Fruit fly (Drosophila melanogaster) whole organism: ENCODE data around the gene CG42857.
A peak's percentile ranks its signal among the peaks of the same experiment; 100 is the strongest.

Source experiments
- CG8478 ChIP-seq: fragments of >200 bp; optimal IDR thresholded peaks from 2 replicates; lab custom pipeline; 2018; ENCODE audit warnings: inconsistent platforms
- Dll ChIP-seq: fragments of >200 bp; optimal IDR thresholded peaks from 2 replicates; lab custom pipeline; 2017
- EcR ChIP-seq, 2 experiments: fragments of >200 bp; optimal IDR thresholded peaks; 2 replicates each; lab custom pipeline; 2017; ENCODE audit warnings: missing biosample characterization in 2 of 2, missing genetic modification characterization in 2 of 2, missing genetic modification reagents in 2 of 2
- pan ChIP-seq: fragments of >200 bp; optimal IDR thresholded peaks from 2 replicates; lab custom pipeline; 2017
- psq ChIP-seq: fragments of >200 bp; optimal IDR thresholded peaks from 2 replicates; lab custom pipeline; 2017
- usp ChIP-seq: fragments of >200 bp; optimal IDR thresholded peaks from 2 replicates; lab custom pipeline; 2017; ENCODE audit warnings: missing biosample characterization, missing genetic modification characterization, mixed read lengths

CG42857 gene

DNA sequence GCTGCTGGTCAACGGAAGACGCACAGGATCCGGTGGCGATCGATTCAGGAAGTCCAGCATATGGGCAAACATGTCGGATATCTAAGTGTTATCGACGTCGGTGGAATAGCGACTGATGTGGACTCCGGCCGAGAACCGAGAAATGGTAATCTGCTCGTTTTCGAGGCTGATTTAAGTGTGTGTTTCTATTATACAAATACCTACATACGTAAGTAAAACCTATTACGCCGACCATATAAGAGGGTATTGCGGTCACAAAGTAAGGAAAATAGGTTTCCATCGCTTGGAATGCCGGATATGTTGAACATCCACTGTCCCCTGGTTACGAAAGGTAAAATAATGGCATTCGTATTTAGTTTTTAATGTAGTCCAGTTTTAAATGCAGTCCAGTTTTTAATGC is 2.7 kb downstream of the CG42857 start, which contains the start of gene CG9459:
CG9459 (minus strand) TSS at position 101 of the 400 bp plus-strand sequence.
- no peak for TF ChIP-seq EcR (GFP tag; optimal IDR thresholded peaks at IDR 0.05; lab: Kevin White, UChicago)
- TF ChIP-seq Dll (lab: Kevin White, UChicago), result no peak
- no peak for TF ChIP-seq pan (lab: Kevin White, UChicago)
- no peak for TF ChIP-seq CG8478
- no peak for TF ChIP-seq usp (GFP tag; lab: Kevin White, UChicago)
- no peak for TF ChIP-seq psq (lab: Kevin White, UChicago)

DNA sequence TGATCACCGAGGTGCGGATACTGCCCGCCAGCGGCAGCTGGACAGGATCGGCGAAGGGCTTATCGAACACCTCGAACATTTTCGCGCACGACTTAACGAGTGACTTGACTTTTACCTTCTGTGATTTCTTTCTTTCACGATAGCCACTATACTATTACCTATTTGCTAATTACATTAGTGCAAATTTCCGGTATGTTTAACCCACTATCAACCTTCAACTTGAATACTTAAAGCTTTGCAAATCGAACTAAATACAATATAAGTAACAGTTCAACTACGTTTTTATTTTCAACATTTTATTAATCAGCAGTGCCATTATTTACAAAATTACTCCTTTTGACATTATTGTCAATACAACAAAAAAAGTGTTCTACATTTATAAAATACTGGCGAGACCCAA is 4.1 kb downstream of the CG42857 start, which contains the start of gene CG16904:
CG16904 (minus strand) TSS at position 101 of the 400 bp plus-strand sequence.
- no peak for TF ChIP-seq EcR (GFP tag; optimal IDR thresholded peaks at IDR 0.05; lab: Kevin White, UChicago)
- no peak for TF ChIP-seq usp (GFP tag; lab: Kevin White, UChicago)
- TF ChIP-seq pan (lab: Kevin White, UChicago), result no peak
- TF ChIP-seq psq (lab: Kevin White, UChicago), result no peak
- TF ChIP-seq CG8478, result no peak
- no peak for TF ChIP-seq Dll (lab: Kevin White, UChicago)

DNA sequence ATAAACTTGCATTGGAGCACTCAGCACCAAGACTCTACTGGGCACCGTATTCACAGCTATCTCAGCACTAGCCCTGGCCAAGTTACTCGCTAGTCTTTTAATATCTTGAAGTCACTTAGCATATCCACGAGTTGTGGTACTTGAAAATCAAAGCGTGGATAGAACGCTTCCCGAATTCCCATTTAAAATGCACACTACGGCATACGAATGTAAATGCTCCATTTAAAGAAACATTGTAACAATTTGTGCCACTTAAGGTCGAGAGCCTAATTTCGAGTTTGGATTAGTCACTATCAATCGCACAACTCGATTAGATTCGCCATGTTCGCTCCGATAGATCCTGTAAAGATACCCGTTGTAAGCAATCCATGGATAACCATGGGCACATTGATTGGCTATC is 7.1 kb downstream of the CG42857 start, which contains the start of gene eloF:
eloF (plus strand) TSS at position 301 of the 400 bp plus-strand sequence.
- no peak for TF ChIP-seq usp (GFP tag; lab: Kevin White, UChicago)
- TF ChIP-seq psq (lab: Kevin White, UChicago), result no peak
- TF ChIP-seq Dll (lab: Kevin White, UChicago), result no peak
- no peak for TF ChIP-seq CG8478
- no peak for TF ChIP-seq pan (lab: Kevin White, UChicago)
- TF ChIP-seq EcR (GFP tag; optimal IDR thresholded peaks at IDR 0.05; lab: Kevin White, UChicago), result no peak

dm6 chr3R:9812447-9812846 is 8.5 kb downstream of the CG42857 start, which contains the start of gene CG8534:
Gene CG8534, plus strand, starts transcription at chr3R:9812747.
- no peak for TF ChIP-seq psq (lab: Kevin White, UChicago)
- no peak for TF ChIP-seq CG8478
- no peak for TF ChIP-seq Dll (lab: Kevin White, UChicago)
- no peak for TF ChIP-seq pan (lab: Kevin White, UChicago)
- no peak for TF ChIP-seq EcR (GFP tag; optimal IDR thresholded peaks at IDR 0.05; lab: Kevin White, UChicago)
- TF ChIP-seq usp (GFP tag; lab: Kevin White, UChicago), result no peak

DNA sequence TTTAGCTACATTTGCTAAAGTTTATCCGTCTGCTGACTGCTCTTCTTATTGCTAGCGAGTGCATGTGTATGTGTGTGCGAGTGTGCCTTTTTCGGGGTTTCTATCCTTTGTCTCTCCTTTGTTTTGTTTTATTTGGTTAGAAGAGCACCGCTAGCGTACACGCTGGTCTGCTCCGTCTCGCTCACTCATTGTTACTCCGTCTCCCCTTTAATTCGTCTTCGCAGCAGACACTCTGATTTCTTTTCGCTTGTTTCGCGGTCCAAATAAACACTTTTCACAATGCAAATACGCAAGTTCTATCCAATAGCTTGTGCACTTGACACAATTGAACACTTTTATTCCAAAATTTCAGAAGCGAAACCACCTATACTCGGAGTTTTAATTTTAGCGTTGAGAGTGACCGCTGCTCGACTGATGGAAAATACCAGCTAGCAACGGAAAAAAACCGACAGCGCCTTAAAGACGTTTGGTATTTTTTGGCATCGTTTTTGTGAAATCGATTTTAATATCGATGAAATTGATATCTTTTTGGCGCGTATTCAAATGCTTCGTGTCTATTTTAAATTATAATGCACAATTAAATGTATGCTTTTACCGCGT is 11.9 kb downstream of the CG42857 start, which contains the start of gene FBXO11:
FBXO11 (minus strand) TSS at position 423 of the 600 bp plus-strand sequence.
- TF ChIP-seq usp (GFP tag; lab: Kevin White, UChicago), result no peak
- no peak for TF ChIP-seq pan (lab: Kevin White, UChicago)
- no peak for TF ChIP-seq Dll (lab: Kevin White, UChicago)
- TF ChIP-seq psq (lab: Kevin White, UChicago), result peak; percentile 65
- TF ChIP-seq CG8478, result peak; percentile 85
- TF ChIP-seq EcR (GFP tag; optimal IDR thresholded peaks at IDR 0.05; lab: Kevin White, UChicago), result no peak

DNA sequence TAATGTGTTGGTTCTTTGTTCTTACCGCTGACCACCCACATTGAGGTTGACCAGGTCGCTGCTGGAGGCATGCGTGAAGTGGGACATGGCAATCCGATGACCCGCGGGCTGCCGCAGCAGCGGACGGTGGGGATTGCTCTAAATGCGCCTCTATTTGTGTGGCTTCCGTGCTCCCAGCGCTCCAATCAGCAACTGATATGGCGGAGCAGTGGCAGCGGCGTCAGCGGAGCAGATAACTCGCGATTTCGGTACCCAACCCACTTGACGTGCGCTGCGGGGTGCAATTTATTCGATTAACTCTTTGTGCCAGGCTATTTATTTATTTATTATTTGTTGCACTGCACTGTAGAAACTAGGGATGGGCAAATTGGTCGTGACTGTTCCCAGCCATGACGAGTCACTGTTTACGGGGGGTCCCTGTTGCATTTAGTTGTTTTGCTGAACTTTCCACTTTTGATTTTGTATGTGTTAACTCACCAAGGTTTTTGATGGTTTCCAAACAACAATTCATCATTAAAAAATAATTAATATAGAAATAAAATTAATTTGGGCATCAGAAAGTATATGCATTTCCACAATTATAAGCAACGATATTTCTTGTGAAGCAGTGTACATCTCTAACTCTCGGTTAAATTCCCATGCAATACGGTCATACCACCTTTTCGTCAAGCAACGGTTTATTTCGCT is 20.2 kb downstream of the CG42857 start, which contains the start of the genes CG9467 and CG8526:
CG9467 (minus strand) TSS at position 383 of the 687 bp plus-strand sequence.
CG8526 (plus strand) TSS at position 637 of the 687 bp plus-strand sequence.
- no peak for TF ChIP-seq pan (lab: Kevin White, UChicago)
- no peak for TF ChIP-seq psq (lab: Kevin White, UChicago)
- no peak for TF ChIP-seq CG8478
- no peak for TF ChIP-seq usp (GFP tag; lab: Kevin White, UChicago)
- no peak for TF ChIP-seq EcR (GFP tag; optimal IDR thresholded peaks at IDR 0.05; lab: Kevin White, UChicago)
- TF ChIP-seq Dll (lab: Kevin White, UChicago), result no peak

- TF ChIP-seq CG8478 (no peak), usp (GFP tag; lab: Kevin White, UChicago) (no peak), pan (lab: Kevin White, UChicago) (no peak), psq (lab: Kevin White, UChicago) (no peak), Dll (lab: Kevin White, UChicago) (no peak), EcR (GFP tag; optimal IDR thresholded peaks at IDR 0.05; lab: Kevin White, UChicago) (no peak)
Observed at dm6 chr3R:9793018-9793417, 28.0 kb downstream of the CG42857 start, which contains the start of gene CG8516. Gene CG8516, plus strand, starts transcription at chr3R:9793295.

DNA sequence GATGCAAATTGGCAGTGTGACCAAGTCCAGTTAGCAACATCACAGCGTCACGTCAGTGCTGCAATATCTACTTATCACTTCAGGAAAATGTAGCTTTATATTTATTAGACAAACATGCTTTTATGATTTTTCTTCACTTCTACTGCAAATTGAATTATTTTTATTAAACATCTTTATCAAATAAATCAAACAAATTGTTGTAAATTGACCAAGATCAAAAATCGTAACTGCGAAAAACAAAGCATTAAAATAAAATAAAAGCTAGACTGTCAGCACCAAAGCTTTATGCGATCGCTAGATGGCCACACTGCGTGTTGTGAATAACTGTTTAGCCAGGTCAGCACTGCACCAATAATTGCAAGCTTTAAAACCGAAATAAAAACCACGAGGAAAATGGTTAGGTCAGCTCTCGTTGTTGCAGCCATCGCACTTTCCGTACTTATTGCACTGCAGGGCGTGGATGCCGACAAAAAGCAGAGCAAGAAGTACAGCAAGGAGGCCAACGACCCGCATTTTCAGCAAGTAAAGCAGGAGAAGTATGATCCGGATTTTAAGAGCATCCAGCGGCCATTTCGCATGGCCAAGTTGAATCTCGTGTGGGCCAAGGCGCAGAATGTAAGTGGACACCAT is 29.7 kb downstream of the CG42857 start, which contains the start of the genes CG12945 and CG8507:
CG12945 (minus strand) TSS at position 45 of the 630 bp plus-strand sequence.
CG8507 (plus strand) TSS at position 307 of the 630 bp plus-strand sequence.
- TF ChIP-seq psq (lab: Kevin White, UChicago), result no peak
- no peak for TF ChIP-seq Dll (lab: Kevin White, UChicago)
- no peak for TF ChIP-seq usp (GFP tag; lab: Kevin White, UChicago)
- no peak for TF ChIP-seq CG8478
- no peak for TF ChIP-seq pan (lab: Kevin White, UChicago)
- no peak for TF ChIP-seq EcR (GFP tag; optimal IDR thresholded peaks at IDR 0.05; lab: Kevin White, UChicago)

DNA sequence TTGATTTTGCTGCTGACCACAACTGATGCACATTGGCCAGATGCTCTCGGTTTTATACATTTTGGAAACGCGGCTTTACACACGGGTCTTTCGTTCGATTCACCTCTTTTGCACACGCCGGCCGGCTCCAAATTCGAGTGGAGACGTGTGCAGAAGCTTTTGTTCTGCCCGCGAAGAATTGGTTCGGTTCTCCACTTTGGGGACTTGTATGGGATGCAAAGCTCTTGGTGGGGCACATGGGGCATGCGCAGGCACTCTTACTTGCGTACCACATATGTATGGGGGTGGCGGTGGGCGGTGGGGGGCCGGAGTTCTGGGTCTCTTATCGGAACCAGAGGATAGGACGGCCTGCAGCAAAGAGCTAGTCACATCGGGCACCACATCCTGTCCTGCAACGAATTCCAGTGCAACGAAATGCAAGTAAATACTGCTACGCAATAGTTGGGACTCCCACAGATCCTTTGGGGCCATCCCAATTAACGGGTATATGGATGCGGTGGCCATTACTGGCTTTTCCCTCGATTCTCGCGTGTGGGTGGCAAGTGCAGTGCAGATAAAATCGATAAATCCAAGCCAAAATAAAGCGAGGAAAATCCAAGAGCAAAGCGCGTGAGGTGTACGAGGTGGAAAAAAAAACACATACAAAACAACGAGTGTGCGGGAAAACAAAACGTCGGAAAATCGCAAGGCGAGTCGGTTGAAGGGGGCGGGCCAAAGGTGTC is 36.5 kb downstream of the CG42857 start, which contains the start of the genes MtnA and CG8500:
MtnA (minus strand) TSS at position 30 of the 722 bp plus-strand sequence.
CG8500 (plus strand) TSS at position 313 of the 722 bp plus-strand sequence.
- TF ChIP-seq CG8478 (peak; percentile 11), usp (GFP tag; lab: Kevin White, UChicago) (no peak)

- TF ChIP-seq CG8478 (no peak), pan (lab: Kevin White, UChicago) (no peak), psq (lab: Kevin White, UChicago) (no peak), usp (GFP tag; lab: Kevin White, UChicago) (no peak), EcR (GFP tag; optimal IDR thresholded peaks at IDR 0.05; lab: Kevin White, UChicago) (no peak), Dll (lab: Kevin White, UChicago) (no peak)
Observed at dm6 chr3R:9783240-9783917, 37.6 kb downstream of the CG42857 start.
